Worm (Caenorhabditis elegans) whole organism, young adult: Measurements from ENCODE around the gene F12A10.8.

ENCODE experiments used
- B0019.2 ChIP-seq: fragments of 200-800 bp; sonication (Bioruptor generic); conservative IDR thresholded peaks from 2 replicates; pipeline ENCODE4 v1.3.6; 2022; ENCODE audit warnings: missing genetic modification reagents, missing genetic modification characterization, missing compliant biosample characterization
- B0035.1 ChIP-seq: sonication (generic microtip); optimal IDR thresholded peaks from 2 replicates; lab custom pipeline; 2016; ENCODE audit warnings: missing genetic modification characterization, mild to moderate bottlenecking, missing compliant biosample characterization, missing genotype, missing genetic modification reagents
- C06A6.2 ChIP-seq: fragments of 200-800 bp; sonication (Bioruptor generic); conservative IDR thresholded peaks from 2 replicates; pipeline ENCODE4 v1.3.6; 2022; ENCODE audit warnings: missing genetic modification characterization, missing compliant biosample characterization
- F55B11.4 ChIP-seq: sonication (generic microtip); optimal IDR thresholded peaks from 2 replicates; lab custom pipeline; 2016; ENCODE audit warnings: missing compliant biosample characterization, missing genetic modification characterization, borderline replicate concordance; ENCODE audit not compliant: insufficient read depth
- Y95B8A.8 ChIP-seq: fragments of 200-800 bp; sonication (Bioruptor generic); IDR thresholded peaks from 2 replicates; pipeline ENCODE4 v1.3.6; 2022; ENCODE audit warnings: missing genetic modification reagents, missing genetic modification characterization, missing compliant biosample characterization
- aptf-2 ChIP-seq: fragments of 200-800 bp; sonication (Bioruptor generic); conservative IDR thresholded peaks from 2 replicates; pipeline ENCODE4 v1.3.6; 2022; ENCODE audit warnings: missing genetic modification reagents, missing genetic modification characterization, missing compliant biosample characterization
- atf-7 ChIP-seq: sonication (generic microtip); optimal IDR thresholded peaks from 2 replicates; lab custom pipeline; 2017; ENCODE audit warnings: mild to moderate bottlenecking, missing genetic modification characterization, missing compliant biosample characterization
- bed-2 ChIP-seq: fragments of 200-800 bp; sonication (Bioruptor generic); IDR thresholded peaks from 2 replicates; pipeline ENCODE4 v1.3.6; 2022; ENCODE audit warnings: missing genetic modification reagents, missing genetic modification characterization, missing compliant biosample characterization
- ceh-27 ChIP-seq: fragments of 200-800 bp; sonication (Bioruptor generic); optimal IDR thresholded peaks from 2 replicates; lab custom pipeline; 2018; ENCODE audit warnings: mild to moderate bottlenecking, missing genetic modification characterization, moderate library complexity, missing compliant biosample characterization
- ceh-79 ChIP-seq: sonication (generic microtip); optimal IDR thresholded peaks from 2 replicates; lab custom pipeline; 2017; ENCODE audit warnings: mild to moderate bottlenecking, missing genetic modification characterization, missing compliant biosample characterization
- dpl-1 ChIP-seq: fragments of 150-350 bp; optimal IDR thresholded peaks from 2 replicates; lab custom pipeline; 2014; ENCODE audit warnings: missing biosample characterization, missing genetic modification reagents, missing genetic modification characterization
- gei-17 ChIP-seq: fragments of 200-800 bp; sonication (Bioruptor generic); optimal IDR thresholded peaks from 2 replicates; lab custom pipeline; 2018; ENCODE audit warnings: mild to moderate bottlenecking, missing genetic modification characterization, missing compliant biosample characterization
- him-1 ChIP-seq: sonication (generic microtip); optimal IDR thresholded peaks from 2 replicates; lab custom pipeline; 2016; ENCODE audit warnings: missing genotype, missing genetic modification reagents, missing genetic modification characterization, missing compliant biosample characterization
- hlh-26 ChIP-seq: fragments of 200-800 bp; sonication (Bioruptor generic); conservative IDR thresholded peaks from 2 replicates; pipeline ENCODE4 v1.3.6; 2022; ENCODE audit warnings: missing genetic modification reagents, missing genetic modification characterization, missing compliant biosample characterization
- lag-1 ChIP-seq: fragments of 200-800 bp; sonication (Bioruptor generic); IDR thresholded peaks from 2 replicates; pipeline ENCODE4 v1.3.6; 2022; ENCODE audit warnings: missing genetic modification reagents, missing genetic modification characterization, missing compliant biosample characterization
- let-526 ChIP-seq: fragments of 200-800 bp; sonication (Bioruptor generic); IDR thresholded peaks from 2 replicates; pipeline ENCODE4 v1.3.6; 2022; ENCODE audit warnings: missing genetic modification reagents, missing genetic modification characterization, missing compliant biosample characterization
- lsy-27 ChIP-seq: sonication (generic microtip); optimal IDR thresholded peaks from 2 replicates; lab custom pipeline; 2017; ENCODE audit warnings: missing genetic modification characterization, mild to moderate bottlenecking, missing compliant biosample characterization, antibody characterized with exemption, missing genotype, borderline replicate concordance; ENCODE audit not compliant: insufficient read depth
- madf-10 ChIP-seq: sonication (generic microtip); optimal IDR thresholded peaks from 2 replicates; lab custom pipeline; 2016; ENCODE audit warnings: mild to moderate bottlenecking, missing genetic modification characterization, missing compliant biosample characterization
- mxl-1 ChIP-seq: sonication (generic microtip); optimal IDR thresholded peaks from 2 replicates; lab custom pipeline; 2016; ENCODE audit warnings: missing genetic modification characterization, missing compliant biosample characterization
- nfya-1 ChIP-seq: sonication (generic microtip); optimal IDR thresholded peaks from 2 replicates; lab custom pipeline; 2017; ENCODE audit warnings: antibody characterized with exemption, missing compliant biosample characterization, missing genetic modification characterization, borderline replicate concordance; ENCODE audit not compliant: insufficient read depth
- nhr-179 ChIP-seq: sonication (generic microtip); optimal IDR thresholded peaks from 2 replicates; lab custom pipeline; 2016; ENCODE audit warnings: mild to moderate bottlenecking, missing genetic modification characterization, missing compliant biosample characterization
- nhr-80 ChIP-seq: sonication (generic microtip); optimal IDR thresholded peaks from 2 replicates; lab custom pipeline; 2016; ENCODE audit warnings: missing genetic modification characterization, missing compliant biosample characterization
- pbrm-1 ChIP-seq: fragments of 200-800 bp; sonication (Bioruptor generic); IDR thresholded peaks from 2 replicates; pipeline ENCODE4 v1.3.6; 2022; ENCODE audit warnings: missing genetic modification reagents, missing genetic modification characterization, missing compliant biosample characterization
- snpc-1.1 ChIP-seq: sonication (generic microtip); optimal IDR thresholded peaks from 2 replicates; lab custom pipeline; 2017; ENCODE audit warnings: missing genetic modification characterization, mild to moderate bottlenecking, missing compliant biosample characterization, antibody characterized with exemption, moderate library complexity, missing genotype, missing genetic modification reagents; ENCODE audit not compliant: insufficient read depth
- snpc-4 ChIP-seq, 5 experiments: fragments of 150-350 bp in 1 of 5; sonication (generic microtip) in 4 of 5; optimal IDR thresholded peaks; 2 replicates each; lab custom pipeline; 2014 to 2018; ENCODE audit warnings: missing genetic modification characterization in 5 of 5, missing biosample characterization in 3 of 5, antibody characterized with exemption in 2 of 5, mild to moderate bottlenecking in 2 of 5, missing compliant biosample characterization in 2 of 5, missing genotype in 2 of 5, moderate library complexity in 2 of 5, missing genetic modification reagents in 1 of 5
- tlf-1 ChIP-seq: fragments of 200-800 bp; sonication (Bioruptor generic); optimal IDR thresholded peaks from 2 replicates; lab custom pipeline; 2018; ENCODE audit warnings: mild to moderate bottlenecking, missing genetic modification characterization, missing compliant biosample characterization
- ztf-25 ChIP-seq: fragments of 200-800 bp; sonication (Bioruptor generic); IDR thresholded peaks from 2 replicates; pipeline ENCODE4 v1.3.6; 2022; ENCODE audit warnings: missing genetic modification reagents, missing genetic modification characterization, missing compliant biosample characterization
- ztf-3 ChIP-seq: fragments of 200-800 bp; sonication (Bioruptor generic); optimal IDR thresholded peaks from 2 replicates; lab custom pipeline; 2018; ENCODE audit warnings: mild to moderate bottlenecking, missing genetic modification characterization, missing compliant biosample characterization

F12A10.8 gene

DNA sequence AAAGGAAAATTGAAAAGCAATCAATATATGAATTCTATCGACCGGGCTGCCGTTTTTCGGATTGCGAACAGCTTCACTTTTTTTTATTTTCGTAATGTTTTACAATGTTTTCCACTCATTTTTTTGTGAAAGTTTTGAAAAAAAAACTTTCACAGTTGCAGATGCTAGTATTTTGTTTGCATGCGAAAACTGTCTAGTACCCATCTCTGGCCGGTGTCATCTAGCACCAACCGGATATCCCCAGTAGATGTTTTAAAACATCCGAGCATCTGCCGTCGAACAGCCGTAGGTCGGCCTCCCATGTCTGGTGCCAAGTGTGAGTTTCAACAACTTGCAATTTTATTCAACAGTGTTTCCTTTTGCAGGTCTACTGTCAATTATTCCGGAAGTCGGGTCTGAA is 20.5 kb upstream of the F12A10.8 start, which contains the start of gene ZK177.12:
Gene ZK177.12 (plus strand): TSS at position 301 of the 400 bp plus-strand sequence.
- no peak for TF ChIP-seq atf-7 (tag; lab: Kevin White, UChicago)
- TF ChIP-seq snpc-1.1 (tag; lab: Kevin White, UChicago) = no peak
- no peak for TF ChIP-seq B0019.2 (GFP tag; lab: Robert Waterston, UW)
- TF ChIP-seq mxl-1 (tag; lab: Kevin White, UChicago) = no peak
- TF ChIP-seq B0035.1 = no peak
- TF ChIP-seq bed-2 (GFP tag; lab: Robert Waterston, UW) = no peak

DNA sequence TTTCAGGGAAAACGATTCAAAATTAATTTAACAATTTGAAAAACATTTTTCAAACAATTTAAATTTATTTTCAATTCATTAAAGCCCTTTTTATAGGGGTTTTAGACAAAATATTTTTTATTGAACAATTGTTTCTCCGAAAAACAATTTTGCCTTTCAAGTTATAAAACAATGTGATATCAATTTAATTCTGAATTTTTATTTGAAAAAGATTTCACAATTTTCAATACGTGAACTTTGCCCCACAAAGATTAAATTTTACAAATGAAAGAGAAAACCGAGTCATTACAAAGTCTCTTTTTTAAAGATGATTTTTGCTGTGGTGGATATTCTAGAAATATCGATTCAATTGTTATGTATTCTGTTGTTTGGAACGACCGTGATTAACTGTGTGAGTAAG is 18.0 kb upstream of the F12A10.8 start, which contains the start of gene ZK177.2:
Gene ZK177.2 (plus strand): TSS at position 301 of the 400 bp plus-strand sequence.
- TF ChIP-seq ceh-79 (tag; lab: Kevin White, UChicago) (no peak), C06A6.2 (GFP tag; lab: Robert Waterston, UW) (no peak)
- TF ChIP-seq, all 124 proteins: peak for 0

DNA sequence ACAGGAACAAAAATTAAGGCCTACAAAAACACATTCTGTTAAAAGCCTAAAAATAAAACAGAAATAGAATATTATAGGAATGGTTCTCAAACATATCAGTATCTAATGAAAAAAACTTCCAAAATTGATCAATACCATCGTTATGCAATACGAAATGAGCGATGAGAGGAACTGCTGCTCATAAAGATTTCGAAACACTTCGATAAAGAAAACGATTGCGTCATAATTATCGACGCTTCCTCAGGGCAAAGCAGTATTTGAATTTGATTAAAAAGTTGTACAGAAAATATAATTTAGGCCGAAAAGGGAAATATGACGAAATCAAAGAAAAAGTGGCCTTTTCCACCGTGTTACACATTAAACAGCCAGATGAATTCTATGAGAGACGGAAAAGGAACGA is 17.2 kb upstream of the F12A10.8 start:
- no peak for TF ChIP-seq pbrm-1 (GFP tag; lab: Robert Waterston, UW)
- no peak for TF ChIP-seq ceh-27 (GFP tag; lab: Kevin White, UChicago)

DNA sequence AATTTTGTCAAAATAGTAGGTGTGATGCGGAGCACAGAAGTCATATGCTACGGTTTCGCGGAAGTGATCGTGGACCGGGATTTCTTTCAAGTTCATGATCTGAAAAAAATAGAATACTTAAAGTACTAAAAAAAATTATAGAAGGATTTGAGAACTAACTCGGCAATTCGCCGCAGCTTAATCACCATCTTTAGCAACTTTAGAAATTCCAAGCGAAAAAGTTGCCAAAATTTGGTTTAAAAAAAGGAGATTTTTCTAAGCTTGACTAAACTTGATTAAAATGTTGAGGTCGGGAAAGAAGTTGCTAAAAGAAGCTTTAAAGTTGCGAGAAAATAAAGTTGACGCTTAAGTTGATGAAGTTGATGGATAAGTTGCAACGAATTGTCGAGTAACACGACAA is 16.8 kb upstream of the F12A10.8 start, which contains the start of gene ZK177.9:
Gene ZK177.9 (minus strand): TSS at position 101 of the 400 bp plus-strand sequence.
- TF ChIP-seq dpl-1 = no peak
- no peak for TF ChIP-seq C06A6.2 (GFP tag; lab: Robert Waterston, UW)
- TF ChIP-seq snpc-4 (GFP tag; optimal IDR thresholded peaks at IDR 0.05; lab: Kevin White, UChicago) = no peak
- no peak for TF ChIP-seq snpc-4 (tag; optimal IDR thresholded peaks at IDR 0.05; lab: Kevin White, UChicago)
- TF ChIP-seq nfya-1 (tag; lab: Kevin White, UChicago) = no peak
- TF ChIP-seq nhr-179 (tag; lab: Kevin White, UChicago) = no peak
- no peak for TF ChIP-seq ztf-3
- TF ChIP-seq mxl-1 (tag; lab: Kevin White, UChicago) = no peak
- no peak for TF ChIP-seq madf-10 (tag; lab: Kevin White, UChicago)
- no peak for TF ChIP-seq lsy-27
- no peak for TF ChIP-seq him-1 (tag; lab: Kevin White, UChicago)
- no peak for TF ChIP-seq lag-1 (GFP tag; lab: Robert Waterston, UW)
- TF ChIP-seq F55B11.4 (tag; lab: Kevin White, UChicago) = no peak

DNA sequence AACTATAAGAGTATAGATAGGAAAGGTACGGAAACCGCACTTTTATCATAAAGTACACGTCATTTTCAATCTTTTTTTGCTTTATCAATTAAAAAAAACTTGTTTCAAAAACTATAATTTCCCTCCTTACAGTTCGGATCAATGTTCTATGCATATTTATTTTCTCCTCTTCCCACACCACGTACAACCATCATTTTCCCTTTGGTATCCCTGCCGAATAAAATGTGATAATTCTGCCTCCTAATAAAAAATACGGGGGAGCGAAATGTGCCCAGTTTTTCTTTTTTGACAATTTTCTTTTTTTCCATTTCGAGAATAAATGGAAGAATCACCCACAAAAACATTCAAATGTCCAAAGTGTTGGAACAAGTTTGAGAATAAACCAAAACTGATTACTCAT is 14.7 kb upstream of the F12A10.8 start, which contains the start of gene ZK177.3:
Gene ZK177.3 (plus strand): TSS at position 301 of the 400 bp plus-strand sequence.
- TF ChIP-seq tlf-1 (GFP tag; lab: Kevin White, UChicago) (no peak), aptf-2 (GFP tag; lab: Robert Waterston, UW) (no peak)

DNA sequence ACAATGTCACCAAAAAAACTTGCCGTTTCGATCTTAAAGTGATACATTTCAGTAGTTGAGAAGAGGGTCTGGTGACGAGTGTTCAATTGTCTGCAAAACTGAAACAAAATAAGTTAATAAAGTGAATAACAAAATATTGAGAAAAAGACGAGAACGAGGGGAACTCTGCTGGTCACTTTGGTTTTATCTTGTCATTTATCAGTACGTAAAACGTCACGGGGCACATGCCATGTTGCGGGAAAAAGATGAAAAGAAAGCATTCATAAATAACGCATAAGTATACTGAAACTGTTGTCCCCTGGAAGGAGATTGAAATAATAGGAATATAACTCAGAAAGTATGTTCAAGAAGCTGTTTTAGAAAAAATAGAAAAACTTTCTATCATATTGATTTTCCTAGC is 14.0 kb upstream of the F12A10.8 start, which contains the start of gene sahd-1:
Gene sahd-1 (minus strand): TSS at position 100 of the 400 bp plus-strand sequence.
- TF ChIP-seq hlh-26 (no peak), Y95B8A.8 (no peak), let-526 (GFP tag; lab: Robert Waterston, UW) (no peak), ztf-25 (no peak), gei-17 (GFP tag; lab: Kevin White, UChicago) (no peak), nhr-80 (tag; lab: Kevin White, UChicago) (peak; percentile 24)
